Fruit fly (Drosophila melanogaster) whole organism, embryonic: ENCODE data around the gene Vha14-2.

Experiments used
- Atf3 ChIP-seq: fragments of 200-800 bp; sonication (Bioruptor generic); optimal IDR thresholded peaks from 3 replicates; lab custom pipeline; 2016; ENCODE audit warnings: missing biosample characterization, missing genetic modification characterization
- Bgb ChIP-seq: fragments of 200-800 bp; sonication (Bioruptor generic); IDR thresholded peaks from 2 replicates; pipeline ENCODE4 v1.3.6; 2022; ENCODE audit warnings: missing biosample characterization, missing genetic modification characterization; ENCODE audit not compliant: partially characterized antibody
- Blimp-1 ChIP-seq: fragments of 200-800 bp; sonication (Bioruptor generic); optimal IDR thresholded peaks from 3 replicates; lab custom pipeline; 2018; ENCODE audit warnings: missing biosample characterization, missing genetic modification characterization, mild to moderate bottlenecking, moderate library complexity, missing genetic modification reagents
- CG10267 ChIP-seq: fragments of 200-800 bp; sonication (Bioruptor generic); optimal IDR thresholded peaks from 2 replicates; lab custom pipeline; 2018; ENCODE audit warnings: missing biosample characterization, mild to moderate bottlenecking, missing genetic modification characterization, moderate library complexity
- CG11085 ChIP-seq: fragments of 200-800 bp; sonication (Bioruptor generic); IDR thresholded peaks from 2 replicates; pipeline ENCODE4 v1.3.6; 2022; ENCODE audit warnings: missing biosample characterization, missing genetic modification characterization
- CG11456 ChIP-seq: fragments of 200-800 bp; sonication (Bioruptor generic); IDR thresholded peaks from 3 replicates; pipeline ENCODE4 v1.3.6; 2022; ENCODE audit warnings: missing biosample characterization, missing genetic modification characterization
- CG11723 ChIP-seq: fragments of 200-800 bp; sonication (Bioruptor generic); optimal IDR thresholded peaks from 2 replicates; lab custom pipeline; 2017; ENCODE audit warnings: missing biosample characterization, mild to moderate bottlenecking, missing genetic modification characterization
- CG15601 ChIP-seq: fragments of 200-800 bp; sonication (Bioruptor generic); optimal IDR thresholded peaks from 3 replicates; lab custom pipeline; 2019; ENCODE audit warnings: missing biosample characterization, mild to moderate bottlenecking, missing genetic modification characterization, moderate library complexity
- CG1603 ChIP-seq: fragments of 200-800 bp; sonication (Bioruptor generic); optimal IDR thresholded peaks from 2 replicates; lab custom pipeline; 2019; ENCODE audit warnings: missing biosample characterization, mild to moderate bottlenecking, missing genetic modification characterization, moderate library complexity
- CG30403 ChIP-seq: fragments of 200-800 bp; sonication (Bioruptor generic); optimal IDR thresholded peaks from 3 replicates; lab custom pipeline; 2016; ENCODE audit warnings: missing biosample characterization, missing genetic modification characterization
- CG3065 ChIP-seq: fragments of 200-800 bp; sonication (Bioruptor generic); optimal IDR thresholded peaks from 2 replicates; lab custom pipeline; 2016; ENCODE audit warnings: missing biosample characterization, missing genetic modification characterization
- CG31365 ChIP-seq: fragments of 200-800 bp; sonication (Bioruptor generic); optimal IDR thresholded peaks from 2 replicates; lab custom pipeline; 2018; ENCODE audit warnings: missing biosample characterization, mild to moderate bottlenecking, missing genetic modification characterization
- CG32532 ChIP-seq: fragments of 200-800 bp; sonication (Bioruptor generic); IDR thresholded peaks from 2 replicates; pipeline ENCODE4 v1.3.6; 2022; ENCODE audit warnings: missing biosample characterization, missing genetic modification characterization
- CG3281 ChIP-seq: fragments of 200-800 bp; sonication (Bioruptor generic); optimal IDR thresholded peaks from 3 replicates; lab custom pipeline; 2017; ENCODE audit warnings: missing biosample characterization, mild to moderate bottlenecking, missing genetic modification characterization
- CG3847 ChIP-seq: fragments of 200-800 bp; sonication (Bioruptor generic); IDR thresholded peaks from 2 replicates; pipeline ENCODE4 v1.3.6; 2022; ENCODE audit warnings: missing biosample characterization, missing genetic modification characterization
- CG4730 ChIP-seq: fragments of 200-800 bp; sonication (Bioruptor generic); IDR thresholded peaks from 2 replicates; pipeline ENCODE4 v1.3.6; 2022; ENCODE audit warnings: missing biosample characterization, missing genetic modification characterization
- CG4854 ChIP-seq: fragments of 200-800 bp; sonication (Bioruptor generic); optimal IDR thresholded peaks from 2 replicates; lab custom pipeline; 2016; ENCODE audit warnings: missing biosample characterization, missing genetic modification characterization, inconsistent platforms
- CG7745 ChIP-seq: fragments of 200-800 bp; sonication (Bioruptor generic); optimal IDR thresholded peaks from 2 replicates; lab custom pipeline; 2018; ENCODE audit warnings: missing biosample characterization, mild to moderate bottlenecking, missing genetic modification characterization, moderate library complexity
- CG8290 ChIP-seq, 3 experiments: fragments of 200-800 bp; sonication (Bioruptor generic); optimal IDR thresholded peaks; 2 replicates each; lab custom pipeline; 2016 to 2019; ENCODE audit warnings: missing biosample characterization in 3 of 3, missing genetic modification characterization in 3 of 3, mild to moderate bottlenecking in 2 of 3, moderate library complexity in 1 of 3
- Camta ChIP-seq: fragments of 200-800 bp; sonication (Bioruptor generic); optimal IDR thresholded peaks from 2 replicates; lab custom pipeline; 2016; ENCODE audit warnings: missing biosample characterization, missing genetic modification characterization
- D19A ChIP-seq: fragments of 200-800 bp; optimal IDR thresholded peaks from 3 replicates; lab custom pipeline; 2019; ENCODE audit warnings: missing biosample characterization, mild to moderate bottlenecking, missing genetic modification characterization, moderate library complexity
- Dip2 ChIP-seq: fragments of 200-800 bp; sonication (Bioruptor generic); IDR thresholded peaks from 2 replicates; pipeline ENCODE4 v1.3.6; 2022; ENCODE audit warnings: missing biosample characterization, missing genetic modification characterization
- Dip3 ChIP-seq: fragments of 200-800 bp; sonication (Bioruptor generic); optimal IDR thresholded peaks from 3 replicates; lab custom pipeline; 2016; ENCODE audit warnings: missing biosample characterization, missing genetic modification characterization
- Dp ChIP-seq: fragments of 200-800 bp; sonication (Bioruptor generic); optimal IDR thresholded peaks from 2 replicates; lab custom pipeline; 2018; ENCODE audit warnings: missing biosample characterization, mild to moderate bottlenecking, missing genetic modification characterization, moderate library complexity
- Ets97D ChIP-seq: fragments of 200-800 bp; sonication (Bioruptor generic); optimal IDR thresholded peaks from 3 replicates; lab custom pipeline; 2016; ENCODE audit warnings: missing biosample characterization, missing genetic modification characterization
- Fer3 ChIP-seq: fragments of 200-800 bp; sonication (Bioruptor generic); optimal IDR thresholded peaks from 2 replicates; lab custom pipeline; 2018; ENCODE audit warnings: missing biosample characterization, mild to moderate bottlenecking, missing genetic modification characterization, moderate library complexity
- H15 ChIP-seq: fragments of 200-800 bp; sonication (Bioruptor generic); IDR thresholded peaks from 3 replicates; pipeline ENCODE4 v1.3.6; 2022; ENCODE audit warnings: missing biosample characterization, missing genetic modification characterization
- HLH54F ChIP-seq: fragments of 200-800 bp; sonication (Bioruptor generic); optimal IDR thresholded peaks from 3 replicates; lab custom pipeline; 2016; ENCODE audit warnings: missing biosample characterization, missing genetic modification characterization
- Myb ChIP-seq: fragments of 200-800 bp; sonication (Bioruptor generic); optimal IDR thresholded peaks from 2 replicates; lab custom pipeline; 2016; ENCODE audit warnings: missing biosample characterization, missing genetic modification characterization
- Sry-δ ChIP-seq: fragments of 200-800 bp; sonication (Bioruptor generic); optimal IDR thresholded peaks from 2 replicates; lab custom pipeline; 2016; ENCODE audit warnings: missing biosample characterization, missing genetic modification characterization
- YL-1 ChIP-seq: fragments of 200-800 bp; sonication (Bioruptor generic); optimal IDR thresholded peaks from 3 replicates; lab custom pipeline; 2017; ENCODE audit warnings: missing biosample characterization, mild to moderate bottlenecking, missing genetic modification characterization
- chm ChIP-seq: fragments of 200-800 bp; sonication (Bioruptor generic); IDR thresholded peaks from 2 replicates; pipeline ENCODE4 v1.3.6; 2022; ENCODE audit warnings: missing biosample characterization, missing genetic modification characterization
- fd102C ChIP-seq: fragments of 200-800 bp; sonication (Bioruptor generic); optimal IDR thresholded peaks from 2 replicates; lab custom pipeline; 2018; ENCODE audit warnings: missing biosample characterization, mild to moderate bottlenecking, missing genetic modification characterization, moderate library complexity
- fd64A ChIP-seq: fragments of 200-800 bp; sonication (Bioruptor generic); optimal IDR thresholded peaks from 3 replicates; lab custom pipeline; 2018; ENCODE audit warnings: missing biosample characterization, mild to moderate bottlenecking, missing genetic modification characterization
- grau ChIP-seq: fragments of 200-800 bp; optimal IDR thresholded peaks from 3 replicates; lab custom pipeline; 2019; ENCODE audit warnings: missing biosample characterization, mild to moderate bottlenecking, missing genetic modification characterization, moderate library complexity
- gsb ChIP-seq: fragments of 200-800 bp; sonication (Bioruptor generic); IDR thresholded peaks from 2 replicates; pipeline ENCODE4 v1.3.6; 2022; ENCODE audit warnings: missing biosample characterization, missing genetic modification characterization
- ind ChIP-seq: fragments of 200-800 bp; sonication (Bioruptor generic); optimal IDR thresholded peaks from 3 replicates; lab custom pipeline; 2016; ENCODE audit warnings: missing biosample characterization, missing genetic modification characterization
- kni ChIP-seq: fragments of 200-800 bp; sonication (Bioruptor generic); optimal IDR thresholded peaks from 3 replicates; lab custom pipeline; 2017; ENCODE audit warnings: mild to moderate bottlenecking, missing biosample characterization, missing genetic modification reagents, missing genetic modification characterization
- knrl ChIP-seq: fragments of 200-800 bp; sonication (Bioruptor generic); IDR thresholded peaks from 3 replicates; pipeline ENCODE4 v1.3.6; 2022; ENCODE audit warnings: missing biosample characterization, missing genetic modification characterization; ENCODE audit not compliant: partially characterized antibody
- lilli ChIP-seq: fragments of 200-800 bp; sonication (Bioruptor generic); optimal IDR thresholded peaks from 3 replicates; lab custom pipeline; 2016; ENCODE audit warnings: missing biosample characterization, missing genetic modification characterization
- nmo ChIP-seq: fragments of 200-800 bp; sonication (Bioruptor generic); optimal IDR thresholded peaks from 2 replicates; lab custom pipeline; 2018; ENCODE audit warnings: missing biosample characterization, mild to moderate bottlenecking, missing genetic modification characterization, moderate library complexity
- pum ChIP-seq: fragments of 200-800 bp; sonication (Bioruptor generic); optimal IDR thresholded peaks from 2 replicates; lab custom pipeline; 2016; ENCODE audit warnings: missing biosample characterization, missing genetic modification characterization
- pzg ChIP-seq: fragments of 200-800 bp; sonication (Bioruptor generic); optimal IDR thresholded peaks from 3 replicates; lab custom pipeline; 2018; ENCODE audit warnings: missing biosample characterization, mild to moderate bottlenecking, missing genetic modification characterization, moderate library complexity
- salm ChIP-seq: fragments of 200-800 bp; sonication (Bioruptor generic); optimal IDR thresholded peaks from 2 replicates; lab custom pipeline; 2018; ENCODE audit warnings: missing biosample characterization, mild to moderate bottlenecking, missing genetic modification characterization
- schlank ChIP-seq: fragments of 200-800 bp; sonication (Bioruptor generic); optimal IDR thresholded peaks from 2 replicates; lab custom pipeline; 2018; ENCODE audit warnings: missing biosample characterization, mild to moderate bottlenecking, missing genetic modification characterization
- sob ChIP-seq: fragments of 200-800 bp; sonication (Bioruptor generic); IDR thresholded peaks from 2 replicates; pipeline ENCODE4 v1.3.6; 2022; ENCODE audit warnings: missing biosample characterization, missing genetic modification characterization
- sug ChIP-seq: fragments of 200-800 bp; optimal IDR thresholded peaks from 2 replicates; lab custom pipeline; 2019; ENCODE audit warnings: missing biosample characterization, mild to moderate bottlenecking, missing genetic modification characterization, moderate library complexity
- tin ChIP-seq: fragments of 200-800 bp; sonication (Bioruptor generic); optimal IDR thresholded peaks from 3 replicates; lab custom pipeline; 2016; ENCODE audit warnings: missing biosample characterization, missing genetic modification characterization
- toy ChIP-seq: fragments of 200-800 bp; sonication (Bioruptor generic); IDR thresholded peaks from 2 replicates; pipeline ENCODE4 v1.3.6; 2022; ENCODE audit warnings: missing biosample characterization, missing genetic modification characterization
- trh ChIP-seq: fragments of 200-800 bp; sonication (Bioruptor generic); optimal IDR thresholded peaks from 2 replicates; lab custom pipeline; 2016; ENCODE audit warnings: missing biosample characterization, missing genetic modification characterization
- zfh1 ChIP-seq: fragments of 200-800 bp; sonication (Bioruptor generic); IDR thresholded peaks from 3 replicates; pipeline ENCODE4 v1.3.6; 2022; ENCODE audit warnings: missing biosample characterization, missing genetic modification characterization

Vha14-2 gene

DNA sequence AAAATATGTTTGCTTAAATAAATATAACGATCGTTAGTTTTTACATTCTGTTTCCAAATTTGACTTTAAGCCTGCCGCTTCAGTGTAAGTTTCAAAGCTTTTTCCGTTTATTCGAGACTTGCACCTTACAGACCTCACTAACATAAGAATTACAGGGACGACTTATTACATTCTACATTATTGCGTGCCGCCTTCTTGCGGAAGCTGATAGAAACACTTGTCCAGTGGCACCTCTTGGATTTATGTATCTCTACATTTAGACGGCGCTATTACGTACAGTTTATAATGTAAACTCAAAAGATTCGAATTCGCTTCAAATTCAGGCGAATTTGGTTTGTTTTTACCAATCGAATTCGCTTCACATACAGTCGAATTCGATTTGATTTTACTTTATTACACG lies 48.3 kb downstream of the Vha14-2 start (continued):
- TF ChIP-seq CG3281 (GFP tag; lab: Kevin White, UChicago) = no peak
- TF ChIP-seq Dip2 (GFP tag; lab: Robert Waterston, UW) = peak; percentile 53
- TF ChIP-seq knrl (GFP tag; lab: Robert Waterston, UW) = peak; percentile 78
- TF ChIP-seq lilli = peak; percentile 9
- no peak for TF ChIP-seq Fer3 (tag; lab: Kevin White, UChicago)
- TF ChIP-seq HLH54F = peak; percentile 16
- no peak for TF ChIP-seq CG3065 (GFP tag; lab: Kevin White, UChicago)
- no peak for TF ChIP-seq fd64A (GFP tag; lab: Kevin White, UChicago)
- peak; percentile 13 for TF ChIP-seq Ets97D (GFP tag; lab: Kevin White, UChicago)
- peak; percentile 8 for TF ChIP-seq CG15601
- no peak for TF ChIP-seq CG7745 (tag; lab: Kevin White, UChicago)
- TF ChIP-seq CG31365 (tag; lab: Kevin White, UChicago) = peak; percentile 11
- TF ChIP-seq CG30403 (GFP tag; lab: Kevin White, UChicago) = peak; percentile 7
- peak; percentile 50 for TF ChIP-seq CG1603 (tag; lab: Kevin White, UChicago)
- TF ChIP-seq grau (tag; lab: Kevin White, UChicago) = peak; percentile 34
- peak; percentile 19 for TF ChIP-seq nmo (GFP tag; lab: Kevin White, UChicago)
- no peak for TF ChIP-seq CG11723
- TF ChIP-seq Camta = peak; percentile 2
- peak; percentile 60; the same call in 2 of the 3 replicates for TF ChIP-seq CG11456
- TF ChIP-seq Blimp-1 (GFP tag; lab: Kevin White, UChicago) = no peak
- TF ChIP-seq tin (GFP tag; lab: Kevin White, UChicago) = no peak
- no peak for TF ChIP-seq chm (GFP tag; lab: Robert Waterston, UW)
- TF ChIP-seq CG3847 (GFP tag; lab: Robert Waterston, UW) = 0 out of 2 replicates have a peak, but pooled peaks have one; percentile 27
- TF ChIP-seq toy = no peak
- TF ChIP-seq kni (GFP tag; lab: Kevin White, UChicago) = no peak
- TF ChIP-seq CG10267 = peak; percentile 7
- peak; percentile 24 for TF ChIP-seq Dp (GFP tag; lab: Kevin White, UChicago)
- TF ChIP-seq gsb (GFP tag; lab: Robert Waterston, UW) = no peak
- TF ChIP-seq pum = peak; percentile 7
- no peak for TF ChIP-seq H15 (GFP tag; lab: Robert Waterston, UW)
- TF ChIP-seq D19A (tag; lab: Kevin White, UChicago) = no peak
- peak; percentile 30; the same call in 1 of the 2 replicates for TF ChIP-seq CG32532 (GFP tag; lab: Robert Waterston, UW)
- peak; percentile 8 for TF ChIP-seq CG4854 (GFP tag; lab: Kevin White, UChicago)
- TF ChIP-seq fd102C (GFP tag; lab: Kevin White, UChicago) = no peak
- TF ChIP-seq ind (GFP tag; lab: Kevin White, UChicago) = no peak
- TF ChIP-seq YL-1 (GFP tag; lab: Kevin White, UChicago) = no peak
- TF ChIP-seq schlank = no peak
- peak; percentile 2 for TF ChIP-seq Sry-δ
- no peak for TF ChIP-seq trh (GFP tag; lab: Kevin White, UChicago)
- peak; percentile 6 for TF ChIP-seq pzg
- TF ChIP-seq zfh1 (GFP tag; lab: Robert Waterston, UW) = peak; percentile 39; the same call in 2 of the 3 replicates
- TF ChIP-seq sob = no peak
- TF ChIP-seq Dip3 (GFP tag; lab: Kevin White, UChicago) = peak; percentile 23
- TF ChIP-seq CG11085 (GFP tag; lab: Robert Waterston, UW) = 0 out of 2 replicates have a peak, but pooled peaks have one; percentile 25
- TF ChIP-seq Atf3 = no peak
- TF ChIP-seq CG4730 (GFP tag; lab: Robert Waterston, UW) = no peak
- TF ChIP-seq CG8290 (GFP tag; optimal IDR thresholded peaks at IDR 0.05; lab: Kevin White, UChicago) = peak; percentile 20
- no peak for TF ChIP-seq CG8290 (tag; optimal IDR thresholded peaks at IDR 0.05; lab: Kevin White, UChicago)
- peak; percentile 76 for TF ChIP-seq Myb (GFP tag; lab: Kevin White, UChicago)
- no peak for TF ChIP-seq salm (tag; lab: Kevin White, UChicago)
- peak; percentile 86 for TF ChIP-seq Bgb (GFP tag; lab: Robert Waterston, UW)
- TF ChIP-seq sug (tag; lab: Kevin White, UChicago) = peak; percentile 25
